Fruit fly (Drosophila melanogaster) S2 (cell line): ENCODE data around the gene mEFG1.

ENCODE experiments used
- CG8478 ChIP-seq: fragments of >200 bp; optimal IDR thresholded peaks from 2 replicates; lab custom pipeline; 2018
- CTCF ChIP-seq, 2 experiments: fragments of >200 bp; optimal IDR thresholded peaks; 2 replicates each; lab custom pipeline; 2018

Gene mEFG1

dm6 chr2L:7175786-7176185 lies 47.1 kb downstream of the mEFG1 start:
- TF ChIP-seq CTCF (optimal IDR thresholded peaks at IDR 0.05; lab: Kevin White, UChicago), result no peak
- TF ChIP-seq CG8478, result no peak

dm6 chr2L:7174351-7174750 lies 48.5 kb downstream of the mEFG1 start:
- no peak for TF ChIP-seq CG8478
- no peak for TF ChIP-seq CTCF (optimal IDR thresholded peaks at IDR 0.05; lab: Kevin White, UChicago)
